Worm (Caenorhabditis elegans): ENCODE data around the gene T28A8.3.

The T28A8.3 gene

ce11 chrIII:13464493-13465362 lies 41.1 kb upstream of the T28A8.3 start, which contains the start of gene kel-3 (continued):
- no peak for TF ChIP-seq F55B11.4 (tag; optimal IDR thresholded peaks at IDR 0.05; ENCODE audit: borderline replicate concordance, insufficient read depth)
- peak; percentile 51 for TF ChIP-seq lin-40 (tag; optimal IDR thresholded peaks at IDR 0.05)
- TF ChIP-seq sptf-2 (GFP tag; optimal IDR thresholded peaks at IDR 0.05): no peak
- TF ChIP-seq ZK185.1 (tag; optimal IDR thresholded peaks at IDR 0.05; ENCODE audit: poor library complexity, severe bottlenecking): peak; percentile 66
- TF ChIP-seq rpc-1 (optimal IDR thresholded peaks at IDR 0.05): no peak
- peak; percentile 11 for TF ChIP-seq rpc-1 (tag; optimal IDR thresholded peaks at IDR 0.05)
- TF ChIP-seq efl-1 (GFP tag; optimal IDR thresholded peaks at IDR 0.05): peak; percentile 40
- TF ChIP-seq ceh-91 (GFP tag; IDR thresholded peaks at IDR 0.05): no peak
- TF ChIP-seq F37B4.10 (GFP tag; IDR thresholded peaks at IDR 0.05): 0 out of 2 replicates have a peak, but pooled peaks have one; percentile 57
- peak; percentile 82 for TF ChIP-seq let-526 (GFP tag; IDR thresholded peaks at IDR 0.05)
- peak; percentile 66; the same call in 1 of the 2 replicates for TF ChIP-seq sea-2 (GFP tag; IDR thresholded peaks at IDR 0.05)
- peak; percentile 97 for TF ChIP-seq Y53G8AR.9 (GFP tag; conservative IDR thresholded peaks at IDR 0.05)
- peak in 2 of 3 experiments; percentile 62 to 89 for TF ChIP-seq lin-35 (GFP tag; optimal IDR thresholded peaks at IDR 0.05)
- TF ChIP-seq madf-8 (GFP tag; conservative IDR thresholded peaks at IDR 0.05): peak; percentile 20; the same call in 1 of the 2 replicates
- TF ChIP-seq lag-1 (GFP tag; IDR thresholded peaks at IDR 0.05): no peak
- peak; percentile 80 for TF ChIP-seq nhr-90 (tag; optimal IDR thresholded peaks at IDR 0.05)
- TF ChIP-seq lir-1 (GFP tag; conservative IDR thresholded peaks at IDR 0.05): no peak
- peak; percentile 75 for TF ChIP-seq tbx-9 (tag; optimal IDR thresholded peaks at IDR 0.05; ENCODE audit: borderline replicate concordance)
- peak; percentile 74 for TF ChIP-seq rcor-1 (GFP tag; IDR thresholded peaks at IDR 0.05)
- peak; percentile 89 for TF ChIP-seq hsf-1 (GFP tag; IDR thresholded peaks at IDR 0.05)
- TF ChIP-seq zfh-2 (GFP tag; conservative IDR thresholded peaks at IDR 0.05): no peak
- TF ChIP-seq lin-54 (GFP tag; optimal IDR thresholded peaks at IDR 0.05): peak; percentile 86
- TF ChIP-seq ztf-22 (GFP tag; optimal IDR thresholded peaks at IDR 0.05): peak; percentile 95
- 0 out of 2 replicates have a peak, but pooled peaks have one; percentile 36 for TF ChIP-seq egl-44 (GFP tag; IDR thresholded peaks at IDR 0.05)
- peak; percentile 27 for TF ChIP-seq F22D6.2 (tag; optimal IDR thresholded peaks at IDR 0.05)
- peak; percentile 77 for TF ChIP-seq somi-1 (GFP tag; optimal IDR thresholded peaks at IDR 0.05)
- peak; percentile 54 for TF ChIP-seq him-1 (tag; optimal IDR thresholded peaks at IDR 0.05)
- peak; percentile 63 for TF ChIP-seq snpc-3.4 (tag; optimal IDR thresholded peaks at IDR 0.05)
- peak; percentile 31 to 57 for TF ChIP-seq rec-8 (tag; optimal IDR thresholded peaks at IDR 0.05)
- TF ChIP-seq xnd-1 (tag; optimal IDR thresholded peaks at IDR 0.05): peak; percentile 33
- TF ChIP-seq pbrm-1 (GFP tag; IDR thresholded peaks at IDR 0.05): peak; percentile 86
- peak; percentile 92 for TF ChIP-seq lin-26 (GFP tag; IDR thresholded peaks at IDR 0.05)
- peak; percentile 90 for TF ChIP-seq B0035.1 (tag; optimal IDR thresholded peaks at IDR 0.05)
- TF ChIP-seq chd-7 (tag; optimal IDR thresholded peaks at IDR 0.05): peak; percentile 96
- TF ChIP-seq F23B12.7 (tag; optimal IDR thresholded peaks at IDR 0.05; ENCODE audit: insufficient read depth): peak; percentile 73
- TF ChIP-seq bed-2 (GFP tag; IDR thresholded peaks at IDR 0.05): no peak
- TF ChIP-seq C06A6.2 (GFP tag; conservative IDR thresholded peaks at IDR 0.05): peak; percentile 73
- peak; percentile 96 for TF ChIP-seq ets-4 (GFP tag; optimal IDR thresholded peaks at IDR 0.05)
- TF ChIP-seq repo-1 (tag; optimal IDR thresholded peaks at IDR 0.05): peak; percentile 98
- TF ChIP-seq F57A8.1 (GFP tag; optimal IDR thresholded peaks at IDR 0.05): peak; percentile 39
- no peak for TF ChIP-seq Y67H2A.10 (GFP tag; conservative IDR thresholded peaks at IDR 0.05)
- peak; percentile 91 for TF ChIP-seq ztf-3 (GFP tag; optimal IDR thresholded peaks at IDR 0.05)
- TF ChIP-seq lsy-27 (tag; optimal IDR thresholded peaks at IDR 0.05; ENCODE audit: borderline replicate concordance, insufficient read depth): no peak
- peak; percentile 38 for TF ChIP-seq B0261.1 (tag; optimal IDR thresholded peaks at IDR 0.05)
- no peak for TF ChIP-seq sdz-38 (tag; optimal IDR thresholded peaks at IDR 0.05)
- peak; percentile 91 for TF ChIP-seq D2030.7 (GFP tag; IDR thresholded peaks at IDR 0.05)

Measured in whole organism, young adult.